Fruit fly (Drosophila melanogaster) whole organism, pupa: ENCODE data around the gene Cbp80.

Experiments used
- CG10348 ChIP-seq: fragments of 200-800 bp; sonication (Bioruptor generic); IDR thresholded peaks from 2 replicates; pipeline ENCODE4 v1.3.6; 2022; ENCODE audit warnings: missing biosample characterization, missing genetic modification characterization
- CG12605 ChIP-seq: fragments of 200-800 bp; sonication (Bioruptor generic); IDR thresholded peaks from 2 replicates; pipeline ENCODE4 v1.3.6; 2022; ENCODE audit warnings: missing biosample characterization, missing genetic modification characterization
- CG13204 ChIP-seq: fragments of 200-800 bp; sonication (Bioruptor generic); optimal IDR thresholded peaks from 2 replicates; lab custom pipeline; 2018; ENCODE audit warnings: missing biosample characterization, mild to moderate bottlenecking, missing genetic modification characterization, moderate library complexity
- CG14655 ChIP-seq: fragments of 200-800 bp; sonication (Bioruptor generic); optimal IDR thresholded peaks from 3 replicates; lab custom pipeline; 2017; ENCODE audit warnings: mild to moderate bottlenecking, missing biosample characterization, missing genetic modification reagents, missing genetic modification characterization
- CG15710 ChIP-seq: fragments of 200-800 bp; sonication (Bioruptor generic); optimal IDR thresholded peaks from 2 replicates; lab custom pipeline; 2018; ENCODE audit warnings: missing biosample characterization, mild to moderate bottlenecking, missing genetic modification characterization, moderate library complexity
- CG17806 ChIP-seq: fragments of 200-800 bp; sonication (Bioruptor generic); optimal IDR thresholded peaks from 2 replicates; lab custom pipeline; 2018; ENCODE audit warnings: missing biosample characterization, mild to moderate bottlenecking, missing genetic modification characterization, moderate library complexity
- CG32121 ChIP-seq: fragments of 200-800 bp; sonication (Bioruptor generic); IDR thresholded peaks from 2 replicates; pipeline ENCODE4 v1.3.6; 2022; ENCODE audit warnings: missing biosample characterization, missing genetic modification characterization
- CG34367 ChIP-seq: fragments of 200-800 bp; sonication (Bioruptor generic); optimal IDR thresholded peaks from 2 replicates; lab custom pipeline; 2018; ENCODE audit warnings: missing biosample characterization, mild to moderate bottlenecking, missing genetic modification characterization
- CG4496 ChIP-seq: fragments of 200-800 bp; sonication (Bioruptor generic); IDR thresholded peaks from 3 replicates; pipeline ENCODE4 v1.3.6; 2022; ENCODE audit warnings: missing biosample characterization, missing genetic modification characterization
- CG8159 ChIP-seq: fragments of 200-800 bp; sonication (Bioruptor generic); optimal IDR thresholded peaks from 3 replicates; lab custom pipeline; 2018; ENCODE audit warnings: missing biosample characterization, mild to moderate bottlenecking, missing genetic modification characterization, moderate library complexity
- CG8301 ChIP-seq: fragments of 200-800 bp; sonication (Bioruptor generic); optimal IDR thresholded peaks from 2 replicates; lab custom pipeline; 2018; ENCODE audit warnings: missing biosample characterization, mild to moderate bottlenecking, missing genetic modification characterization
- CG9948 ChIP-seq: fragments of 200-800 bp; sonication (Bioruptor generic); optimal IDR thresholded peaks from 2 replicates; lab custom pipeline; 2018; ENCODE audit warnings: missing biosample characterization, mild to moderate bottlenecking, missing genetic modification characterization, moderate library complexity
- D1 ChIP-seq: fragments of 200-800 bp; sonication (Bioruptor generic); optimal IDR thresholded peaks from 2 replicates; lab custom pipeline; 2018; ENCODE audit warnings: missing biosample characterization, mild to moderate bottlenecking, missing genetic modification characterization, moderate library complexity
- EcR ChIP-seq: fragments of 200-800 bp; sonication (Bioruptor generic); optimal IDR thresholded peaks from 3 replicates; lab custom pipeline; 2019; ENCODE audit warnings: missing biosample characterization, missing genetic modification characterization, mild to moderate bottlenecking, moderate library complexity, missing genetic modification reagents
- Ets98B ChIP-seq: fragments of 200-800 bp; sonication (Bioruptor generic); IDR thresholded peaks from 2 replicates; pipeline ENCODE4 v1.3.6; 2022; ENCODE audit warnings: missing biosample characterization, missing genetic modification characterization
- Pif1A ChIP-seq: fragments of 200-800 bp; sonication (Bioruptor generic); optimal IDR thresholded peaks from 3 replicates; lab custom pipeline; 2016; ENCODE audit warnings: missing biosample characterization, missing genetic modification characterization
- Pif1B ChIP-seq: fragments of 200-800 bp; sonication (Bioruptor generic); optimal IDR thresholded peaks from 3 replicates; lab custom pipeline; 2016; ENCODE audit warnings: missing biosample characterization, missing genetic modification characterization
- Snoo ChIP-seq: fragments of 200-800 bp; sonication (Bioruptor generic); optimal IDR thresholded peaks from 3 replicates; lab custom pipeline; 2017; ENCODE audit warnings: missing biosample characterization, mild to moderate bottlenecking, missing genetic modification characterization, inconsistent platforms
- fd96Ca ChIP-seq: fragments of 200-800 bp; sonication (Bioruptor generic); IDR thresholded peaks from 3 replicates; pipeline ENCODE4 v1.3.6; 2022; ENCODE audit warnings: missing biosample characterization, missing genetic modification characterization
- gl ChIP-seq: fragments of 200-800 bp; sonication (Bioruptor generic); optimal IDR thresholded peaks from 2 replicates; lab custom pipeline; 2018; ENCODE audit warnings: missing biosample characterization, mild to moderate bottlenecking, missing genetic modification characterization
- rn ChIP-seq: fragments of 200-800 bp; sonication (Bioruptor generic); IDR thresholded peaks from 2 replicates; pipeline ENCODE4 v1.3.6; 2022; ENCODE audit warnings: missing biosample characterization, missing genetic modification characterization

The Cbp80 gene

dm6 chrX:4654397-4654796 is 4.6 kb downstream of the Cbp80 start, which contains the start of gene CG15473:
Gene CG15473 (minus strand): TSS chrX:4654497.
- TF ChIP-seq CG10348 = no peak
- TF ChIP-seq, all 21 proteins: peak for 0

- no peak for TF ChIP-seq EcR (GFP tag; lab: Kevin White, UChicago)
- TF ChIP-seq CG4496 (GFP tag; lab: Robert Waterston, UW) = peak; percentile 33; the same call in 1 of the 3 replicates
- TF ChIP-seq, all 21 proteins: peak for 1
These were observed 8.1 kb downstream of the Cbp80 start for dm6 chrX:4657896-4658295.

dm6 chrX:4660642-4661252 is 10.9 kb downstream of the Cbp80 start:
- TF ChIP-seq CG10348 (no peak), CG15710 (tag; lab: Kevin White, UChicago) (peak; percentile 9), EcR (GFP tag; lab: Kevin White, UChicago) (no peak), CG12605 (GFP tag; lab: Robert Waterston, UW) (no peak), CG17806 (no peak), Snoo (tag; lab: Kevin White, UChicago) (no peak), CG8159 (tag; lab: Kevin White, UChicago) (peak; percentile 32), CG9948 (tag; lab: Kevin White, UChicago) (peak; percentile 25)
- TF ChIP-seq, all 21 proteins: peak for 3

- TF ChIP-seq EcR (GFP tag; lab: Kevin White, UChicago) (peak; percentile 43), CG15710 (tag; lab: Kevin White, UChicago) (peak; percentile 8), CG17806 (no peak), gl (tag; lab: Kevin White, UChicago) (peak; percentile 5), Pif1A (GFP tag; lab: Kevin White, UChicago) (peak; percentile 1), CG9948 (tag; lab: Kevin White, UChicago) (no peak)
These were observed 14.3 kb downstream of the Cbp80 start for dm6 chrX:4664107-4664506.

dm6 chrX:4666650-4667360 is 17.0 kb downstream of the Cbp80 start, which contains the start of gene CG3009:
Gene CG3009 (minus strand): TSS chrX:4666700.
- peak; percentile 68 for TF ChIP-seq EcR (GFP tag; lab: Kevin White, UChicago)
- TF ChIP-seq rn (GFP tag; lab: Robert Waterston, UW) = peak; percentile 92
- TF ChIP-seq Snoo (tag; lab: Kevin White, UChicago) = peak; percentile 98
- TF ChIP-seq D1 (tag; lab: Kevin White, UChicago) = peak; percentile 91
- peak; percentile 96 for TF ChIP-seq CG12605 (GFP tag; lab: Robert Waterston, UW)
- TF ChIP-seq Pif1A (GFP tag; lab: Kevin White, UChicago) = peak; percentile 98
- TF ChIP-seq fd96Ca (GFP tag; lab: Robert Waterston, UW) = peak; percentile 98
- TF ChIP-seq CG14655 = peak; percentile 95
- peak; percentile 94 for TF ChIP-seq CG8301 (tag; lab: Kevin White, UChicago)
- TF ChIP-seq CG10348 = peak; percentile 95
- peak; percentile 94 for TF ChIP-seq CG9948 (tag; lab: Kevin White, UChicago)
- peak; percentile 85 for TF ChIP-seq gl (tag; lab: Kevin White, UChicago)
- TF ChIP-seq CG15710 (tag; lab: Kevin White, UChicago) = peak; percentile 96
- TF ChIP-seq CG13204 (GFP tag; lab: Kevin White, UChicago) = peak; percentile 94
- peak; percentile 94 for TF ChIP-seq CG8159 (tag; lab: Kevin White, UChicago)
- peak; percentile 98 for TF ChIP-seq CG4496 (GFP tag; lab: Robert Waterston, UW)
- TF ChIP-seq Ets98B (GFP tag; lab: Robert Waterston, UW) = peak; percentile 98
- TF ChIP-seq CG32121 = peak; percentile 98
- TF ChIP-seq Pif1B = peak; percentile 95
- TF ChIP-seq CG34367 (tag; lab: Kevin White, UChicago) = peak; percentile 93
- TF ChIP-seq CG17806 = peak; percentile 93

dm6 chrX:4669438-4669837 is 19.6 kb downstream of the Cbp80 start:
- 0 out of 3 replicates have a peak, but pooled peaks have one; percentile 10 for TF ChIP-seq fd96Ca (GFP tag; lab: Robert Waterston, UW)
- TF ChIP-seq Pif1A (GFP tag; lab: Kevin White, UChicago) = no peak
- TF ChIP-seq Ets98B (GFP tag; lab: Robert Waterston, UW) = peak; percentile 10; the same call in 1 of the 2 replicates
- TF ChIP-seq, all 21 proteins: peak for 2

dm6 chrX:4671194-4671626 is 21.4 kb downstream of the Cbp80 start:
- TF ChIP-seq CG32121 = no peak
- TF ChIP-seq EcR (GFP tag; lab: Kevin White, UChicago) = peak; percentile 53
- no peak for TF ChIP-seq CG9948 (tag; lab: Kevin White, UChicago)
- no peak for TF ChIP-seq CG17806
- TF ChIP-seq Pif1B = no peak
- TF ChIP-seq fd96Ca (GFP tag; lab: Robert Waterston, UW) = no peak
- no peak for TF ChIP-seq CG10348
- TF ChIP-seq CG12605 (GFP tag; lab: Robert Waterston, UW) = no peak
- TF ChIP-seq Ets98B (GFP tag; lab: Robert Waterston, UW) = no peak
- TF ChIP-seq CG4496 (GFP tag; lab: Robert Waterston, UW) = no peak
- TF ChIP-seq Snoo (tag; lab: Kevin White, UChicago) = no peak
- TF ChIP-seq CG8301 (tag; lab: Kevin White, UChicago) = no peak
- TF ChIP-seq gl (tag; lab: Kevin White, UChicago) = peak; percentile 18
- no peak for TF ChIP-seq rn (GFP tag; lab: Robert Waterston, UW)
- no peak for TF ChIP-seq CG15710 (tag; lab: Kevin White, UChicago)
- peak; percentile 17 for TF ChIP-seq Pif1A (GFP tag; lab: Kevin White, UChicago)
- TF ChIP-seq CG13204 (GFP tag; lab: Kevin White, UChicago) = no peak
- no peak for TF ChIP-seq D1 (tag; lab: Kevin White, UChicago)
- TF ChIP-seq CG8159 (tag; lab: Kevin White, UChicago) = peak; percentile 22
- no peak for TF ChIP-seq CG34367 (tag; lab: Kevin White, UChicago)
- TF ChIP-seq CG14655 = no peak
